Fruit fly (Drosophila melanogaster): ENCODE data around the gene CG16721.
A peak's percentile ranks its signal among the peaks of the same experiment; 100 is the strongest.

The CG16721 gene

DNA sequence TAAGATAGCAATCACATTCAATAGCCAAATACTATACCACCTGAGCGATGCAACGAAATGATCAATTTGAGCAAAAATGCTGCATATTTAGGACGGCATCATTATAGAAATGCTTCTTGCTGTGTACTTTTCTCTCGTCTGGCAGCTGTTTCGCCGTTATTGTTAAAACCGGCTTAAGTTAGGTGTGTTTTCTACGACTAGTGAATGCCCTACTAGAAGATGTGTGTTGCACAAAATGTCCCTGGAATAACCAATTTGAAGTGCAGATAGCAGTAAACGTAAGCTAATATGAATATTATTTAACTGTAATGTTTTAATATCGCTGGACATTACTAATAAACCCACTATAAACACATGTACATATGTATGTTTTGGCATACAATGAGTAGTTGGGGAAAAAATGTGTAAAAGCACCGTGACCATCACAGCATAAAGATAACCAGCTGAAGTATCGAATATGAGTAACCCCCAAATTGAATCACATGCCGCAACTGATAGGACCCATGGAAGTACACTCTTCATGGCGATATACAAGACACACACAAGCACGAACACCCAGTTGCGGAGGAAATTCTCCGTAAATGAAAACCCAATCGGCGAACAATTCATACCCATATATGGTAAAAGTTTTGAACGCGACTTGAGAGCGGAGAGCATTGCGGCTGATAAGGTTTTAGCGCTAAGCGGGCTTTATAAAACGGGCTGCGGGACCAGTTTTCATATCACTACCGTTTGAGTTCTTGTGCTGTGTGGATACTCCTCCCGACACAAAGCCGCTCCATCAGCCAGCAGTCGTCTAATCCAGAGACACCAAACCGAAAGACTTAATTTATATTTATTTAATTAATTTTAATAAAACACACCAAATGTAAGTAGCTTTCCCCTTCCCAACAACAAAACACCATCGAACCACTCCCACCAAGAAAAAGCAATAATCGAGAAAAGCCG lies 20.8 kb downstream of the CG16721 start, which contains the start of gene Act5C (continued):
- TF ChIP-seq sc (optimal IDR thresholded peaks at IDR 0.05) (no peak), sc (GFP tag; optimal IDR thresholded peaks at IDR 0.05) (peak; percentile 84), CG16813 (GFP tag; IDR thresholded peaks at IDR 0.05; ENCODE audit: partially characterized antibody) (no peak), klu (GFP tag; IDR thresholded peaks at IDR 0.05) (peak; percentile 77), peb (GFP tag; IDR thresholded peaks at IDR 0.05) (peak; percentile 83), sima (GFP tag; optimal IDR thresholded peaks at IDR 0.05) (peak; percentile 86), CG18599 (GFP tag; optimal IDR thresholded peaks at IDR 0.05) (peak; percentile 94), exex (tag; optimal IDR thresholded peaks at IDR 0.05) (peak; percentile 69), bsh (GFP tag; optimal IDR thresholded peaks at IDR 0.05) (peak; percentile 90 to 97), twi (tag; optimal IDR thresholded peaks at IDR 0.05) (peak; percentile 84), Dp (GFP tag; optimal IDR thresholded peaks at IDR 0.05) (no peak), Xrp1 (GFP tag; IDR thresholded peaks at IDR 0.05) (peak; percentile 96), Fer2 (tag; optimal IDR thresholded peaks at IDR 0.05) (peak; percentile 59), wek (GFP tag; optimal IDR thresholded peaks at IDR 0.05) (peak; percentile 87), CG7987 (GFP tag; optimal IDR thresholded peaks at IDR 0.05) (peak; percentile 79), Aef1 (GFP tag; IDR thresholded peaks at IDR 0.05) (peak; percentile 85), Gsc (GFP tag; IDR thresholded peaks at IDR 0.05) (peak; percentile 83), Pdp1 (GFP tag; optimal IDR thresholded peaks at IDR 0.05) (peak; percentile 94 to 96), CG43689 (GFP tag; IDR thresholded peaks at IDR 0.05) (peak; percentile 82), CG12769 (tag; optimal IDR thresholded peaks at IDR 0.05) (peak; percentile 98), zfh1 (GFP tag; IDR thresholded peaks at IDR 0.05) (peak; percentile 97), CG10274 (GFP tag; optimal IDR thresholded peaks at IDR 0.05) (peak; percentile 97), Antp (GFP tag; optimal IDR thresholded peaks at IDR 0.05) (peak; percentile 96), CG10321 (GFP tag; IDR thresholded peaks at IDR 0.05) (peak; percentile 67; the same call in 1 of the 2 replicates), Drgx (GFP tag; IDR thresholded peaks at IDR 0.05) (peak; percentile 96), pb (GFP tag; optimal IDR thresholded peaks at IDR 0.05) (peak; percentile 84), CG33213 (GFP tag; optimal IDR thresholded peaks at IDR 0.05) (peak; percentile 95), CG1602 (GFP tag; optimal IDR thresholded peaks at IDR 0.05) (peak; percentile 94), tll (GFP tag; optimal IDR thresholded peaks at IDR 0.05) (peak in 1 of 2 experiments; percentile 53), oc (tag; optimal IDR thresholded peaks at IDR 0.05) (peak; percentile 95), org-1 (GFP tag; optimal IDR thresholded peaks at IDR 0.05) (peak; percentile 93), CG18764 (GFP tag; optimal IDR thresholded peaks at IDR 0.05) (peak; percentile 87), CG3726 (GFP tag; IDR thresholded peaks at IDR 0.05) (peak; percentile 96), CG4282 (GFP tag; optimal IDR thresholded peaks at IDR 0.05) (peak; percentile 79), sug (tag; optimal IDR thresholded peaks at IDR 0.05) (peak; percentile 85), CG3065 (GFP tag; optimal IDR thresholded peaks at IDR 0.05) (peak; percentile 85), esg (GFP tag; conservative IDR thresholded peaks at IDR 0.05) (peak; percentile 84), bbx (GFP tag; IDR thresholded peaks at IDR 0.05; ENCODE audit: partially characterized antibody) (peak; percentile 56), CG31388 (GFP tag; optimal IDR thresholded peaks at IDR 0.05) (peak; percentile 74), HmgD (GFP tag; optimal IDR thresholded peaks at IDR 0.05) (peak; percentile 91), crc (GFP tag; optimal IDR thresholded peaks at IDR 0.05) (peak; percentile 94), CG30403 (GFP tag; optimal IDR thresholded peaks at IDR 0.05) (peak; percentile 94), GATAe (GFP tag; conservative IDR thresholded peaks at IDR 0.05) (peak; percentile 13; the same call in 1 of the 2 replicates), CG32772 (GFP tag; IDR thresholded peaks at IDR 0.05) (peak; percentile 90), CG7963 (GFP tag; IDR thresholded peaks at IDR 0.05; ENCODE audit: partially characterized antibody) (no peak), lbe (GFP tag; optimal IDR thresholded peaks at IDR 0.05) (peak; percentile 96), dimm (GFP tag; IDR thresholded peaks at IDR 0.05) (peak; percentile 70), slbo (GFP tag; IDR thresholded peaks at IDR 0.05) (peak; percentile 94)
